Worm (Caenorhabditis elegans) whole organism, L2 larva: ENCODE results near the gene srt-70.

Experiments used
- C34F6.9 ChIP-seq: fragments of 150-350 bp; optimal IDR thresholded peaks from 2 replicates; lab custom pipeline; 2014; ENCODE audit warnings: missing biosample characterization, missing genetic modification characterization
- R02D3.7 ChIP-seq: fragments of 150-350 bp; optimal IDR thresholded peaks from 2 replicates; lab custom pipeline; 2014; ENCODE audit warnings: missing biosample characterization, missing genetic modification characterization
- ZK546.5 ChIP-seq: sonication (generic microtip); optimal IDR thresholded peaks from 2 replicates; lab custom pipeline; 2017; ENCODE audit warnings: missing biosample characterization, missing genetic modification characterization
- alr-1 ChIP-seq: fragments of 150-350 bp; optimal IDR thresholded peaks from 2 replicates; lab custom pipeline; 2014; ENCODE audit warnings: missing biosample characterization, missing genetic modification characterization
- aly-2 ChIP-seq: fragments of 150-350 bp; optimal IDR thresholded peaks from 2 replicates; lab custom pipeline; 2014; ENCODE audit warnings: missing biosample characterization, missing genetic modification characterization
- blmp-1 ChIP-seq: sonication (generic microtip); optimal IDR thresholded peaks from 2 replicates; lab custom pipeline; 2017; ENCODE audit warnings: missing genetic modification characterization, mild to moderate bottlenecking, missing compliant biosample characterization, antibody characterized with exemption, moderate library complexity; ENCODE audit not compliant: insufficient read depth
- ceh-16 ChIP-seq: fragments of 150-350 bp; optimal IDR thresholded peaks from 2 replicates; lab custom pipeline; 2014; ENCODE audit warnings: missing biosample characterization, missing genetic modification characterization
- ceh-82 ChIP-seq: fragments of 150-350 bp; optimal IDR thresholded peaks from 2 replicates; lab custom pipeline; 2014; ENCODE audit warnings: missing biosample characterization, missing genetic modification characterization
- crh-2 ChIP-seq: sonication (generic microtip); optimal IDR thresholded peaks from 2 replicates; lab custom pipeline; 2017; ENCODE audit warnings: missing biosample characterization, missing genetic modification characterization
- egl-27 ChIP-seq: sonication (generic microtip); optimal IDR thresholded peaks from 3 replicates; lab custom pipeline; 2017; ENCODE audit warnings: missing biosample characterization, missing genetic modification reagents, missing genetic modification characterization
- elt-1 ChIP-seq: fragments of 150-350 bp; optimal IDR thresholded peaks from 2 replicates; lab custom pipeline; 2014; ENCODE audit warnings: missing biosample characterization, missing genetic modification characterization
- elt-3 ChIP-seq: sonication (generic microtip); optimal IDR thresholded peaks from 2 replicates; lab custom pipeline; 2017; ENCODE audit warnings: missing biosample characterization, missing genetic modification characterization
- fos-1 ChIP-seq: fragments of 150-350 bp; optimal IDR thresholded peaks from 2 replicates; lab custom pipeline; 2014; ENCODE audit warnings: missing biosample characterization, missing genetic modification characterization
- gmeb-1 ChIP-seq: fragments of 150-350 bp; optimal IDR thresholded peaks from 2 replicates; lab custom pipeline; 2014; ENCODE audit warnings: missing biosample characterization, missing genetic modification characterization
- lin-11 ChIP-seq: fragments of 150-350 bp; sonication (generic microtip); optimal IDR thresholded peaks from 2 replicates; lab custom pipeline; 2014; ENCODE audit warnings: missing biosample characterization, missing genetic modification characterization, inconsistent platforms, mixed read lengths
- lsy-2 ChIP-seq, 2 experiments: fragments of 150-350 bp in 1 of 2; sonication (generic microtip) in 1 of 2; optimal IDR thresholded peaks; 2 replicates each; lab custom pipeline; 2014 to 2017; ENCODE audit warnings: missing biosample characterization in 2 of 2, missing genetic modification characterization in 2 of 2
- mab-5 ChIP-seq: fragments of 150-350 bp; optimal IDR thresholded peaks from 2 replicates; lab custom pipeline; 2014; ENCODE audit warnings: missing biosample characterization, missing genetic modification characterization
- mbf-1 ChIP-seq: sonication (generic microtip); optimal IDR thresholded peaks from 2 replicates; lab custom pipeline; 2017; ENCODE audit warnings: missing biosample characterization, missing genetic modification characterization
- mdl-1 ChIP-seq, 2 experiments: fragments of 150-350 bp in 1 of 2; sonication (generic microtip) in 1 of 2; optimal IDR thresholded peaks; 2 replicates each; lab custom pipeline; 2017; ENCODE audit warnings: missing biosample characterization in 2 of 2, missing genetic modification characterization in 2 of 2
- nhr-11 ChIP-seq: fragments of 150-350 bp; optimal IDR thresholded peaks from 2 replicates; lab custom pipeline; 2014; ENCODE audit warnings: missing biosample characterization, missing genetic modification characterization
- nhr-12 ChIP-seq: fragments of 150-350 bp; optimal IDR thresholded peaks from 2 replicates; lab custom pipeline; 2014; ENCODE audit warnings: missing biosample characterization, missing genetic modification characterization
- nhr-129 ChIP-seq: fragments of 150-350 bp; optimal IDR thresholded peaks from 2 replicates; lab custom pipeline; 2014; ENCODE audit warnings: missing biosample characterization, missing genetic modification characterization
- nhr-21 ChIP-seq: fragments of 150-350 bp; optimal IDR thresholded peaks from 2 replicates; lab custom pipeline; 2014; ENCODE audit warnings: missing biosample characterization, missing genetic modification characterization
- nhr-23 ChIP-seq: fragments of 150-350 bp; optimal IDR thresholded peaks from 2 replicates; lab custom pipeline; 2014; ENCODE audit warnings: missing biosample characterization, missing genetic modification reagents, missing genetic modification characterization
- nhr-237 ChIP-seq: fragments of 150-350 bp; optimal IDR thresholded peaks from 2 replicates; lab custom pipeline; 2014; ENCODE audit warnings: missing biosample characterization, missing genetic modification characterization
- nhr-25 ChIP-seq: fragments of 150-350 bp; sonication (generic microtip); optimal IDR thresholded peaks from 3 replicates; lab custom pipeline; 2014; ENCODE audit warnings: missing biosample characterization, missing genetic modification characterization
- peb-1 ChIP-seq: fragments of 150-350 bp; optimal IDR thresholded peaks from 2 replicates; lab custom pipeline; 2014; ENCODE audit warnings: missing biosample characterization, missing genetic modification characterization
- skn-1 ChIP-seq: sonication (generic microtip); optimal IDR thresholded peaks from 2 replicates; lab custom pipeline; 2017; ENCODE audit warnings: missing biosample characterization, missing genetic modification characterization
- sma-3 ChIP-seq: sonication (generic microtip); optimal IDR thresholded peaks from 2 replicates; lab custom pipeline; 2016; ENCODE audit warnings: missing genetic modification reagents, missing genetic modification characterization, missing compliant biosample characterization
- sma-9 ChIP-seq, 2 experiments: fragments of 150-350 bp in 1 of 2; sonication (generic microtip) in 1 of 2; optimal IDR thresholded peaks; 2 replicates each; lab custom pipeline; 2014 to 2016; ENCODE audit warnings: missing genetic modification characterization in 2 of 2, mild to moderate bottlenecking in 1 of 2, missing biosample characterization in 1 of 2, missing compliant biosample characterization in 1 of 2, missing genetic modification reagents in 1 of 2, moderate library complexity in 1 of 2
- snpc-4 ChIP-seq: fragments of 150-350 bp; optimal IDR thresholded peaks from 2 replicates; lab custom pipeline; 2014; ENCODE audit warnings: missing biosample characterization, missing genetic modification characterization
- unc-39 ChIP-seq: fragments of 150-350 bp; optimal IDR thresholded peaks from 2 replicates; lab custom pipeline; 2014; ENCODE audit warnings: missing biosample characterization, missing genetic modification characterization
- unc-62 ChIP-seq: fragments of 150-350 bp; optimal IDR thresholded peaks from 2 replicates; lab custom pipeline; 2014; ENCODE audit warnings: missing biosample characterization, missing genetic modification reagents, missing genetic modification characterization
- zag-1 ChIP-seq: fragments of 150-350 bp; optimal IDR thresholded peaks from 2 replicates; lab custom pipeline; 2014; ENCODE audit warnings: missing biosample characterization, missing genetic modification characterization

The srt-70 gene

DNA sequence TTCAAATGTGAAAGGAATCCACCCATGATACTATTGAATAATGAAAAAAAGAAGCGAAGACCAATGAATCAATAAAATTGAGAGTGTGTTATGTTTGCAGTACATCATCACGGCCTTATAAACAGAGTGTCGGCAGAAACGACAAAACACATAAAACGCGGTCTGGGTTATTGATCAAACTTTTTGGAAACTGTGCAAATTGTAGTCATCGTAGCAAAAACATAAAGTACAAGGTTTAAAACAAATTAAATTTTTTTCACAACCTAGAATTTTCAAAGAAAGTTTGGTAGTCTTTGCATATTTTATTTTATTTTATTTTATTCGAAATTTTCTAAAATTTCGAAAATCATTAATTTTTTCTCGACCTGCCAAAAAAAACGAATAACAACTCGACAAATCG, 16.3 kb downstream of the srt-70 start, which contains the start of gene cest-35.1:
Gene cest-35.1, minus strand, starts transcription at position 101 of the 400 bp plus-strand sequence.
- TF ChIP-seq sma-9 (GFP tag; optimal IDR thresholded peaks at IDR 0.05; lab: Kevin White, UChicago) (no peak), sma-9 (tag; optimal IDR thresholded peaks at IDR 0.05; lab: Kevin White, UChicago) (no peak), fos-1 (tag; lab: Kevin White, UChicago) (no peak), gmeb-1 (no peak), mdl-1 (tag; optimal IDR thresholded peaks at IDR 0.05; lab: Kevin White, UChicago) (no peak), elt-1 (tag; lab: Kevin White, UChicago) (no peak), ZK546.5 (tag; lab: Kevin White, UChicago) (no peak), nhr-25 (tag; lab: Kevin White, UChicago) (no peak), blmp-1 (tag; lab: Kevin White, UChicago) (no peak), nhr-129 (tag; lab: Kevin White, UChicago) (no peak), unc-39 (tag; lab: Kevin White, UChicago) (no peak), snpc-4 (no peak), ceh-16 (no peak), nhr-21 (tag; lab: Kevin White, UChicago) (no peak), elt-3 (tag; lab: Kevin White, UChicago) (no peak)

DNA sequence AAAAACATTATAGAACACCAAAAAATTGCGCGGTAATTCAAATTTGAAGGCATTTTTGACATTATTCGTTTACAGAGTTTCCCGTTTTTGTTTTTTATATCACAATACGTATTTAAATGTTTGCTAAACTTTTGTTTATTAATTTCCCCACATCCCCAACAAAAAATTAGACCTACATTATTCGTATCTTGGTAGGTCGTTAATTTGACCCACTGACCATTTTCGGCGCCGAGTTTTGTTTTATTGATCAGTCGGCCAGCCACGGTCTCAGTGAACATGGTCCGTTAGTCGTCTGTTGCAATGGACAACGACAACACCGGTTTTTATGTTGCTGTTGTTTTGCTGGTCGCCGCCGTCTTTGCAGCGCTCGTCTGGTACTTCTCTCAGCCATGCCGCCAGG, 19.4 kb downstream of the srt-70 start, which contains the start of gene B0238.15:
Gene B0238.15, plus strand, starts transcription at position 301 of the 400 bp plus-strand sequence.
- TF ChIP-seq lsy-2 (tag; optimal IDR thresholded peaks at IDR 0.05; lab: Kevin White, UChicago), result no peak
- no peak for TF ChIP-seq nhr-12 (tag; lab: Kevin White, UChicago)
- TF ChIP-seq ceh-82 (tag; lab: Kevin White, UChicago), result no peak
- no peak for TF ChIP-seq nhr-23 (tag; lab: Kevin White, UChicago)
- no peak for TF ChIP-seq crh-2
- no peak for TF ChIP-seq aly-2
- TF ChIP-seq snpc-4, result no peak
- TF ChIP-seq sma-3 (GFP tag; lab: Kevin White, UChicago), result no peak
- TF ChIP-seq mab-5 (tag; lab: Kevin White, UChicago), result no peak
- TF ChIP-seq mbf-1 (tag; lab: Kevin White, UChicago), result no peak
- no peak for TF ChIP-seq sma-9 (GFP tag; optimal IDR thresholded peaks at IDR 0.05; lab: Kevin White, UChicago)
- TF ChIP-seq sma-9 (tag; optimal IDR thresholded peaks at IDR 0.05; lab: Kevin White, UChicago), result no peak
- TF ChIP-seq nhr-129 (tag; lab: Kevin White, UChicago), result no peak
- TF ChIP-seq lin-11 (tag; lab: Kevin White, UChicago), result no peak
- no peak for TF ChIP-seq C34F6.9 (tag; lab: Kevin White, UChicago)
- no peak for TF ChIP-seq unc-39 (tag; lab: Kevin White, UChicago)
- TF ChIP-seq egl-27, result no peak
- TF ChIP-seq mdl-1 (tag; optimal IDR thresholded peaks at IDR 0.05; lab: Kevin White, UChicago), result no peak
- TF ChIP-seq zag-1, result no peak
- no peak for TF ChIP-seq nhr-25 (tag; lab: Kevin White, UChicago)

DNA sequence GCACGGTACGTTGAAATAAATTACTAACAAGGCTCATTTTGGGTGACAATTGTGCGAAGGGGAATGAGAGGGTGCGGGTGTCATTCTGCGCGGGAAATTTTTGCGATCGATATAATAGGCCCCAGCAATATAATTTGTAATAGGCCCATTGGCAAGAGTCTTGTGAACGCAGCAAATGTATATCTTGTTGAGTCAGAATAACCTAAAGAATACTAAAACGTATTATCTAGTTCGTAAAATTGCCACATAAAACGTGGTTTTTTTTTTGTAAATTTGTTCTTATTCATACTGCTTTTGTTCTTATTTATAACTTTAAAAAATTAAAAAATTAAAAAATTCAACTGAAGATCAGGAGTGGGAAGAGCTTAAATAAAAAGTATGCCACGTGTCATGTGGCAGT, 19.9 kb downstream of the srt-70 start, which contains the start of gene C52A10.3:
Gene C52A10.3, minus strand, starts transcription at position 101 of the 400 bp plus-strand sequence.
- TF ChIP-seq fos-1 (tag; lab: Kevin White, UChicago) (no peak), blmp-1 (tag; lab: Kevin White, UChicago) (no peak), lin-11 (tag; lab: Kevin White, UChicago) (no peak), unc-62 (GFP tag; lab: Kevin White, UChicago) (no peak), nhr-25 (tag; lab: Kevin White, UChicago) (no peak), nhr-11 (tag; lab: Kevin White, UChicago) (no peak), aly-2 (no peak), alr-1 (no peak), R02D3.7 (tag; lab: Kevin White, UChicago) (no peak), nhr-237 (tag; lab: Kevin White, UChicago) (no peak), peb-1 (tag; lab: Kevin White, UChicago) (no peak), elt-1 (tag; lab: Kevin White, UChicago) (no peak), sma-9 (GFP tag; optimal IDR thresholded peaks at IDR 0.05; lab: Kevin White, UChicago) (no peak), sma-9 (tag; optimal IDR thresholded peaks at IDR 0.05; lab: Kevin White, UChicago) (no peak)

DNA sequence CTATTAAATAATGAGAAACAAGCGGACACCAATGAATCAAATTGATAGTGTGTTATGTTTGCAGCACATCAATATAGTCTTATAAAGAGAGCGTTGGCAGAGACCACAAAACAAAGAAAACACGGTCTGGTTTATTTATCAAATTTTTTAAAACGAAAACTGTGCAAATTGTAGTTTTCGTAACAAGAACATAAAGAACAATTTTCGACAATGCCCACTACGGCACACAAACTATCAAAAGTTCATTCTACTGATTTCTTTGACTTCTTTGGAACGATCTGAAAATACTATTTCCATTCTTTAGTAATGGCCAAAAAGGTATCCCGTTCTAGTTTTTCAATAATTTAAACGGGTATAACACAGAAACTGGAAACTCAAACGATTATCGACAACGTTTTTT, 22.2 kb downstream of the srt-70 start, which contains the start of gene cest-35.2:
Gene cest-35.2, minus strand, starts transcription at position 101 of the 400 bp plus-strand sequence.
- TF ChIP-seq nhr-23 (tag; lab: Kevin White, UChicago), result no peak
- no peak for TF ChIP-seq ZK546.5 (tag; lab: Kevin White, UChicago)
- TF ChIP-seq elt-1 (tag; lab: Kevin White, UChicago), result no peak
- no peak for TF ChIP-seq skn-1
- no peak for TF ChIP-seq unc-62 (GFP tag; lab: Kevin White, UChicago)
- TF ChIP-seq, all 48 proteins: peak for 0
